Worm (Caenorhabditis elegans) whole organism, late embryonic: ENCODE results near the gene srv-2.

Source experiments
- C38D4.7 ChIP-seq: fragments of 200-800 bp; sonication (Bioruptor generic); optimal IDR thresholded peaks from 2 replicates; lab custom pipeline; 2018; ENCODE audit warnings: mild to moderate bottlenecking, missing genetic modification characterization, moderate library complexity, missing compliant biosample characterization
- ets-4 ChIP-seq: sonication (generic microtip); optimal IDR thresholded peaks from 2 replicates; lab custom pipeline; 2016; ENCODE audit warnings: missing genetic modification characterization, missing compliant biosample characterization
- fkh-6 ChIP-seq: sonication (generic microtip); optimal IDR thresholded peaks from 2 replicates; lab custom pipeline; 2016; ENCODE audit warnings: missing genetic modification characterization, missing compliant biosample characterization
- npax-4 ChIP-seq: sonication (generic microtip); optimal IDR thresholded peaks from 2 replicates; lab custom pipeline; 2016; ENCODE audit warnings: missing genetic modification characterization, missing compliant biosample characterization
- sox-4 ChIP-seq: sonication (generic microtip); optimal IDR thresholded peaks from 2 replicates; lab custom pipeline; 2017; ENCODE audit warnings: mild to moderate bottlenecking, missing genetic modification characterization, inconsistent platforms, missing compliant biosample characterization

DNA sequence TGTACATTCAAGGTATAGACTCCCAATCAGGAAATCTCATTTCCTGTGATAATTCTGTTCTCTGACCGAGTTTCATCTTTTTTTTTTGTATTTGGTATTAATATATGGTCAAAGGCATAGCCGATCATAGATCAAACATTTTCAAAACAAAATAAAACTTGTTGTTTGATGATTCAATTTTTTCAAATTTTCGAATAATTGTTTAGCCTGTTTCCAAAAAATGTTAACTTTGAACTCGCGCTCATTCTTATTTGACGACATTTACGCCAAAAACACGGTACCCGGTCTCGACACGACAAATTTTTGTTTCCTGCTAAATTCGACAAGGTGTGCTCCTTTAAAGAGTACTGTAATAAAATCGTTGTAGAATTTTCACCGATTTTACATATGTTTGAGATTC is 6.7 kb upstream of the srv-2 start:
- TF ChIP-seq C38D4.7 (GFP tag; lab: Kevin White, UChicago) (no peak), ets-4 (no peak), sox-4 (tag; lab: Kevin White, UChicago) (no peak), npax-4 (tag; lab: Kevin White, UChicago) (no peak), fkh-6 (tag; lab: Kevin White, UChicago) (no peak)
